Worm (Caenorhabditis elegans) whole organism, early embryonic: ENCODE results near the gene K08D8.6.

Experiments used
- B0310.2 ChIP-seq: sonication (generic microtip); optimal IDR thresholded peaks from 2 replicates; lab custom pipeline; 2016; ENCODE audit warnings: mild to moderate bottlenecking, missing genetic modification characterization, missing compliant biosample characterization
- F13C5.2 ChIP-seq: sonication (generic microtip); optimal IDR thresholded peaks from 2 replicates; lab custom pipeline; 2017; ENCODE audit warnings: mild to moderate bottlenecking, missing genetic modification characterization, inconsistent platforms, missing compliant biosample characterization
- aly-1 ChIP-seq: sonication (generic microtip); optimal IDR thresholded peaks from 2 replicates; lab custom pipeline; 2016; ENCODE audit warnings: missing genetic modification characterization, missing compliant biosample characterization
- ama-1 ChIP-seq: fragments of 150-350 bp; optimal IDR thresholded peaks from 2 replicates; lab custom pipeline; 2014
- ceh-13 ChIP-seq: fragments of 200-800 bp; sonication (Bioruptor generic); optimal IDR thresholded peaks from 2 replicates; lab custom pipeline; 2018; ENCODE audit warnings: mild to moderate bottlenecking, missing genetic modification characterization, missing compliant biosample characterization
- flt-1 ChIP-seq: fragments of 200-800 bp; sonication (Bioruptor generic); IDR thresholded peaks from 2 replicates; pipeline ENCODE4 v1.3.6; 2022; ENCODE audit warnings: missing genetic modification characterization, missing compliant biosample characterization
- hmbx-1 ChIP-seq: sonication (generic microtip); optimal IDR thresholded peaks from 2 replicates; lab custom pipeline; 2016; ENCODE audit warnings: mild to moderate bottlenecking, missing genetic modification characterization, missing compliant biosample characterization
- hmg-4 ChIP-seq: fragments of 200-800 bp; sonication (Bioruptor generic); optimal IDR thresholded peaks from 2 replicates; lab custom pipeline; 2018; ENCODE audit warnings: mild to moderate bottlenecking, missing genetic modification characterization, missing compliant biosample characterization
- hnd-1 ChIP-seq: sonication (generic microtip); optimal IDR thresholded peaks from 2 replicates; lab custom pipeline; 2016; ENCODE audit warnings: missing genetic modification characterization, missing compliant biosample characterization
- scrt-1 ChIP-seq: fragments of 200-800 bp; sonication (Bioruptor generic); IDR thresholded peaks from 2 replicates; pipeline ENCODE4 v1.3.6; 2022; ENCODE audit warnings: missing genetic modification characterization, missing compliant biosample characterization
- sea-1 ChIP-seq: fragments of 200-800 bp; sonication (Bioruptor generic); conservative IDR thresholded peaks from 2 replicates; pipeline ENCODE4 v1.3.6; 2022; ENCODE audit warnings: missing genetic modification characterization, missing compliant biosample characterization
- tra-4 ChIP-seq: sonication (generic microtip); optimal IDR thresholded peaks from 2 replicates; lab custom pipeline; 2017; ENCODE audit warnings: missing genetic modification characterization, missing compliant biosample characterization

ce11 chrIV:12840873-12841272 is 49.4 kb downstream of the K08D8.6 start:
- TF ChIP-seq aly-1 (tag; lab: Kevin White, UChicago) (no peak), tra-4 (tag; lab: Kevin White, UChicago) (no peak), scrt-1 (no peak), hmg-4 (no peak), ceh-13 (GFP tag; lab: Kevin White, UChicago) (no peak), ama-1 (lab: Kevin White, UChicago) (no peak), sea-1 (no peak), hnd-1 (no peak), hmbx-1 (tag; lab: Kevin White, UChicago) (no peak), flt-1 (GFP tag; lab: Robert Waterston, UW) (no peak), F13C5.2 (tag; lab: Kevin White, UChicago) (no peak), B0310.2 (tag; lab: Kevin White, UChicago) (no peak)
